Worm (Caenorhabditis elegans) whole organism, L1 larva: ENCODE results near the gene spl-3.
A peak's percentile ranks its signal among the peaks of the same experiment; 100 is the strongest.

Source experiments
- C04F5.9 ChIP-seq: sonication (generic microtip); optimal IDR thresholded peaks from 2 replicates; lab custom pipeline; 2016; ENCODE audit warnings: missing genetic modification characterization, missing compliant biosample characterization
- Y116A8C.19 ChIP-seq: sonication (generic microtip); optimal IDR thresholded peaks from 2 replicates; lab custom pipeline; 2016; ENCODE audit warnings: missing compliant biosample characterization, missing genetic modification characterization, borderline replicate concordance
- alr-1 ChIP-seq: fragments of 200-800 bp; sonication (Bioruptor generic); optimal IDR thresholded peaks from 2 replicates; lab custom pipeline; 2018; ENCODE audit warnings: borderline replicate concordance, mild to moderate bottlenecking, missing genetic modification characterization, missing compliant biosample characterization
- ama-1 ChIP-seq: fragments of 150-350 bp; optimal IDR thresholded peaks from 2 replicates; lab custom pipeline; 2014
- ceh-63 ChIP-seq: fragments of 200-800 bp; sonication (Bioruptor generic); optimal IDR thresholded peaks from 2 replicates; lab custom pipeline; 2018; ENCODE audit warnings: mild to moderate bottlenecking, missing genetic modification characterization, missing compliant biosample characterization
- ceh-8 ChIP-seq: fragments of 200-800 bp; sonication (Bioruptor generic); optimal IDR thresholded peaks from 2 replicates; lab custom pipeline; 2018; ENCODE audit warnings: mild to moderate bottlenecking, missing genetic modification characterization, moderate library complexity, missing compliant biosample characterization
- ceh-82 ChIP-seq, 3 experiments: fragments of 150-350 bp in 1 of 3; sonication (generic microtip) in 2 of 3; optimal IDR thresholded peaks; 2 replicates each; lab custom pipeline; 2014 to 2017; ENCODE audit warnings: missing biosample characterization in 3 of 3, missing genetic modification characterization in 3 of 3
- ceh-90 ChIP-seq: sonication (generic microtip); optimal IDR thresholded peaks from 2 replicates; lab custom pipeline; 2016; ENCODE audit warnings: missing genetic modification characterization, missing compliant biosample characterization
- dsc-1 ChIP-seq: sonication (generic microtip); optimal IDR thresholded peaks from 2 replicates; lab custom pipeline; 2016; ENCODE audit warnings: mild to moderate bottlenecking, missing genetic modification characterization, missing compliant biosample characterization
- efl-3 ChIP-seq: fragments of 200-800 bp; sonication (Bioruptor generic); optimal IDR thresholded peaks from 2 replicates; lab custom pipeline; 2018; ENCODE audit warnings: mild to moderate bottlenecking, missing genetic modification characterization, missing compliant biosample characterization
- egl-13 ChIP-seq: sonication (generic microtip); optimal IDR thresholded peaks from 2 replicates; lab custom pipeline; 2016; ENCODE audit warnings: missing genotype, missing genetic modification reagents, missing genetic modification characterization, missing compliant biosample characterization
- egl-27 ChIP-seq, 2 experiments: fragments of 150-350 bp in 1 of 2; sonication (generic microtip); optimal IDR thresholded peaks; 3 replicates each; lab custom pipeline; 2017 to 2018; ENCODE audit warnings: missing biosample characterization in 2 of 2, missing genetic modification characterization in 2 of 2, missing genetic modification reagents in 2 of 2
- elt-2 ChIP-seq: sonication (generic microtip); optimal IDR thresholded peaks from 2 replicates; lab custom pipeline; 2016; ENCODE audit warnings: missing genetic modification characterization, mild to moderate bottlenecking, inconsistent platforms, missing compliant biosample characterization, missing genetic modification reagents
- ets-5 ChIP-seq: fragments of 200-800 bp; sonication (Bioruptor generic); IDR thresholded peaks from 2 replicates; pipeline ENCODE4 v1.3.6; 2022; ENCODE audit warnings: missing genetic modification characterization, missing compliant biosample characterization
- fkh-10 ChIP-seq: sonication (generic microtip); optimal IDR thresholded peaks from 2 replicates; lab custom pipeline; 2017; ENCODE audit warnings: missing biosample characterization, missing genetic modification reagents, missing genetic modification characterization
- fos-1 ChIP-seq: fragments of 150-350 bp; optimal IDR thresholded peaks from 2 replicates; lab custom pipeline; 2014; ENCODE audit warnings: missing biosample characterization, missing genetic modification characterization
- hlh-17 ChIP-seq: fragments of 200-800 bp; sonication (Bioruptor generic); optimal IDR thresholded peaks from 2 replicates; lab custom pipeline; 2018; ENCODE audit warnings: missing genetic modification characterization, mild to moderate bottlenecking, missing compliant biosample characterization, moderate library complexity, borderline replicate concordance
- hlh-4 ChIP-seq: sonication (generic microtip); optimal IDR thresholded peaks from 2 replicates; lab custom pipeline; 2016; ENCODE audit warnings: mild to moderate bottlenecking, missing genetic modification characterization, missing compliant biosample characterization
- isw-1 ChIP-seq: fragments of 200-800 bp; sonication (Bioruptor generic); IDR thresholded peaks from 2 replicates; pipeline ENCODE4 v1.3.6; 2022; ENCODE audit warnings: missing genetic modification characterization, missing compliant biosample characterization
- jun-1 ChIP-seq: fragments of 150-350 bp; optimal IDR thresholded peaks from 2 replicates; lab custom pipeline; 2014; ENCODE audit warnings: missing biosample characterization, missing genetic modification reagents, missing genetic modification characterization
- lin-13 ChIP-seq: fragments of 150-350 bp; optimal IDR thresholded peaks from 2 replicates; lab custom pipeline; 2014; ENCODE audit warnings: missing biosample characterization, missing genetic modification reagents, missing genetic modification characterization
- lin-14 ChIP-seq: fragments of 200-800 bp; sonication (Bioruptor generic); optimal IDR thresholded peaks from 2 replicates; lab custom pipeline; 2018; ENCODE audit warnings: mild to moderate bottlenecking, missing genetic modification characterization, moderate library complexity, missing compliant biosample characterization
- lin-15B ChIP-seq: fragments of 150-350 bp; sonication (generic microtip); optimal IDR thresholded peaks from 3 replicates; lab custom pipeline; 2014; ENCODE audit warnings: missing biosample characterization, missing genetic modification characterization
- lin-35 ChIP-seq, 2 experiments: fragments of 150-350 bp; optimal IDR thresholded peaks; 2 replicates each; lab custom pipeline; 2014; ENCODE audit warnings: missing biosample characterization in 2 of 2, missing genetic modification characterization in 2 of 2, missing genetic modification reagents in 2 of 2
- mab-9 ChIP-seq: fragments of 200-800 bp; sonication (Bioruptor generic); IDR thresholded peaks from 2 replicates; pipeline ENCODE4 v1.3.6; 2022; ENCODE audit warnings: missing genetic modification reagents, missing genetic modification characterization, missing compliant biosample characterization
- mef-2 ChIP-seq: fragments of 150-350 bp; optimal IDR thresholded peaks from 2 replicates; lab custom pipeline; 2014; ENCODE audit warnings: missing biosample characterization, missing genetic modification characterization
- nhr-20 ChIP-seq: sonication (generic microtip); optimal IDR thresholded peaks from 2 replicates; lab custom pipeline; 2016; ENCODE audit warnings: mild to moderate bottlenecking, missing genetic modification characterization, missing compliant biosample characterization
- nhr-28 ChIP-seq: fragments of 150-350 bp; optimal IDR thresholded peaks from 2 replicates; lab custom pipeline; 2014; ENCODE audit warnings: missing biosample characterization, missing genetic modification characterization
- nhr-47 ChIP-seq: sonication (generic microtip); optimal IDR thresholded peaks from 2 replicates; lab custom pipeline; 2016; ENCODE audit warnings: mild to moderate bottlenecking, missing genetic modification characterization, moderate library complexity, missing compliant biosample characterization
- nhr-77 ChIP-seq: fragments of 150-350 bp; optimal IDR thresholded peaks from 2 replicates; lab custom pipeline; 2014; ENCODE audit warnings: missing biosample characterization, missing genetic modification characterization
- nhr-85 ChIP-seq: sonication (generic microtip); peaks from one replicate; lab custom pipeline; 2016; ENCODE audit warnings: missing genetic modification characterization, inconsistent platforms, missing compliant biosample characterization
- pag-3 ChIP-seq: sonication (generic microtip); optimal IDR thresholded peaks from 2 replicates; lab custom pipeline; 2017; ENCODE audit warnings: missing genetic modification characterization, mild to moderate bottlenecking, missing compliant biosample characterization, antibody characterized with exemption, borderline replicate concordance; ENCODE audit not compliant: insufficient read depth
- pax-3 ChIP-seq: fragments of 200-800 bp; sonication (Bioruptor generic); optimal IDR thresholded peaks from 2 replicates; lab custom pipeline; 2018; ENCODE audit warnings: mild to moderate bottlenecking, missing genetic modification characterization, moderate library complexity, missing compliant biosample characterization
- pqm-1 ChIP-seq: sonication (generic microtip); optimal IDR thresholded peaks from 3 replicates; lab custom pipeline; 2017; ENCODE audit warnings: missing biosample characterization, missing genetic modification characterization
- rnt-1 ChIP-seq: sonication (generic microtip); optimal IDR thresholded peaks from 2 replicates; lab custom pipeline; 2016; ENCODE audit warnings: mild to moderate bottlenecking, missing genetic modification characterization, moderate library complexity, missing compliant biosample characterization
- sox-4 ChIP-seq: sonication (generic microtip); optimal IDR thresholded peaks from 2 replicates; lab custom pipeline; 2016; ENCODE audit warnings: missing genetic modification characterization, missing compliant biosample characterization
- sptf-1 ChIP-seq: fragments of 150-350 bp; optimal IDR thresholded peaks from 2 replicates; lab custom pipeline; 2014; ENCODE audit warnings: missing biosample characterization, missing genetic modification characterization
- tbx-2 ChIP-seq: sonication (generic microtip); optimal IDR thresholded peaks from 2 replicates; lab custom pipeline; 2016; ENCODE audit warnings: missing genetic modification characterization, missing compliant biosample characterization
- tlp-1 ChIP-seq: fragments of 150-350 bp; optimal IDR thresholded peaks from 2 replicates; lab custom pipeline; 2014; ENCODE audit warnings: missing biosample characterization, missing genetic modification characterization
- unc-30 ChIP-seq: sonication (generic microtip); optimal IDR thresholded peaks from 2 replicates; lab custom pipeline; 2017; ENCODE audit warnings: missing biosample characterization, missing genetic modification characterization
- unc-86 ChIP-seq: sonication (generic microtip); optimal IDR thresholded peaks from 2 replicates; lab custom pipeline; 2016; ENCODE audit warnings: missing genetic modification characterization, missing compliant biosample characterization
- unc-98 ChIP-seq: fragments of 200-800 bp; sonication (Bioruptor generic); IDR thresholded peaks from 2 replicates; pipeline ENCODE4 v1.3.6; 2022; ENCODE audit warnings: missing genetic modification characterization, missing compliant biosample characterization
- xbp-1 ChIP-seq: sonication (generic microtip); optimal IDR thresholded peaks from 2 replicates; lab custom pipeline; 2016; ENCODE audit warnings: missing genetic modification characterization, missing compliant biosample characterization
- zag-1 ChIP-seq: fragments of 150-350 bp; optimal IDR thresholded peaks from 2 replicates; lab custom pipeline; 2014; ENCODE audit warnings: missing biosample characterization, missing genetic modification characterization
- zip-4 ChIP-seq: fragments of 200-800 bp; sonication (Bioruptor generic); optimal IDR thresholded peaks from 2 replicates; lab custom pipeline; 2018; ENCODE audit warnings: mild to moderate bottlenecking, missing genetic modification characterization, moderate library complexity, missing compliant biosample characterization
- ztf-11 ChIP-seq, 2 experiments: sonication (generic microtip); optimal IDR thresholded peaks; 2 replicates each; lab custom pipeline; 2016 to 2017; ENCODE audit warnings: missing genetic modification characterization in 2 of 2, missing biosample characterization in 1 of 2, missing compliant biosample characterization in 1 of 2
- ztf-4 ChIP-seq: fragments of 150-350 bp; optimal IDR thresholded peaks from 2 replicates; lab custom pipeline; 2014; ENCODE audit warnings: missing biosample characterization, missing genetic modification characterization

Gene spl-3

DNA sequence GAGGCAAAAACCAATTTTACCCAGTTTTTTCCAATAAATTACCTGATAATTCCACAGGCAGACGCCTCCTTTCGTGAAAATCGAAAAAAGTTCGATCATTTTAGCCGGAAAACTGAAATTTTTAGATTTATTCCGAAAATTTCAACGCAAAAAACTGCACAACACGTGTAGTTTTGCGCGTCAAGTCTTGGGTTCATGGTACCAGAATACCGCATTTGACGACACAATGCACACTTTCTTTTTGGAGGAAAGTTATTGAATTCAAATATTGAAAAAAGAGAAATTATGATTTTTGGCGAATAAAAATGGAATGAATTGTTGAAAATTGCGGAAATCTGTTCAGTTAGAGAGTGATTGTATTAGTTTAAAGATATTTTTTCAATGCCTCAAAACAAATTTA lies 46.8 kb downstream of the spl-3 start, which contains the start of gene F38A1.8 (continued):
- no peak for TF ChIP-seq ztf-11 (tag; optimal IDR thresholded peaks at IDR 0.05; lab: Kevin White, UChicago)
- peak; percentile 39 for TF ChIP-seq lin-13 (GFP tag; lab: Kevin White, UChicago)
- no peak for TF ChIP-seq sptf-1 (tag; lab: Kevin White, UChicago)
- no peak for TF ChIP-seq ceh-8 (GFP tag; lab: Kevin White, UChicago)
- no peak for TF ChIP-seq pax-3 (tag; lab: Kevin White, UChicago)
- no peak for TF ChIP-seq ceh-63 (GFP tag; lab: Kevin White, UChicago)
- no peak for TF ChIP-seq egl-27 (tag; optimal IDR thresholded peaks at IDR 0.05; lab: Kevin White, UChicago)
- TF ChIP-seq nhr-85 (tag; lab: Kevin White, UChicago): peak; percentile 69
- no peak for TF ChIP-seq fkh-10 (GFP tag; lab: Kevin White, UChicago)
- TF ChIP-seq lin-14 (GFP tag; lab: Kevin White, UChicago): no peak
- no peak for TF ChIP-seq ceh-90 (tag; lab: Kevin White, UChicago)
- no peak for TF ChIP-seq zip-4 (GFP tag; lab: Kevin White, UChicago)
- TF ChIP-seq unc-30 (tag; lab: Kevin White, UChicago): no peak
- peak; percentile 24 for TF ChIP-seq C04F5.9 (tag; lab: Kevin White, UChicago)
- no peak for TF ChIP-seq mef-2 (tag; lab: Kevin White, UChicago)
- no peak for TF ChIP-seq sox-4
- peak; percentile 21 for TF ChIP-seq unc-86 (tag; lab: Kevin White, UChicago)
- TF ChIP-seq elt-2 (tag; lab: Kevin White, UChicago): no peak
- TF ChIP-seq fos-1 (tag; lab: Kevin White, UChicago): peak; percentile 9
- TF ChIP-seq unc-98 (GFP tag; lab: Robert Waterston, UW): no peak
- TF ChIP-seq efl-3 (GFP tag; lab: Kevin White, UChicago): no peak
- TF ChIP-seq ama-1: no peak
- no peak for TF ChIP-seq tlp-1 (tag; lab: Kevin White, UChicago)
- TF ChIP-seq lin-15B (tag; lab: Kevin White, UChicago): peak; percentile 69
- TF ChIP-seq nhr-28 (tag; lab: Kevin White, UChicago): no peak
- peak; percentile 50 for TF ChIP-seq xbp-1 (tag; lab: Kevin White, UChicago)
- peak; percentile 91 to 96 for TF ChIP-seq lin-35 (GFP tag; optimal IDR thresholded peaks at IDR 0.05; lab: Kevin White, UChicago)
- no peak for TF ChIP-seq zag-1 (tag; lab: Kevin White, UChicago)
- peak; percentile 36 to 61 (median 42) for TF ChIP-seq ceh-82 (tag; optimal IDR thresholded peaks at IDR 0.05; lab: Kevin White, UChicago)
- no peak for TF ChIP-seq nhr-47 (tag; lab: Kevin White, UChicago)
- no peak for TF ChIP-seq nhr-20 (tag; lab: Kevin White, UChicago)
- TF ChIP-seq alr-1: no peak
- no peak for TF ChIP-seq egl-13
- no peak for TF ChIP-seq mab-9 (GFP tag; lab: Robert Waterston, UW)
- TF ChIP-seq pqm-1 (tag; lab: Kevin White, UChicago): no peak
- TF ChIP-seq hlh-17 (GFP tag; lab: Kevin White, UChicago): no peak
- TF ChIP-seq isw-1 (GFP tag; lab: Robert Waterston, UW): peak; percentile 24; the same call in 1 of the 2 replicates
- peak; percentile 61 for TF ChIP-seq tbx-2 (tag; lab: Kevin White, UChicago)
- no peak for TF ChIP-seq Y116A8C.19 (tag; lab: Kevin White, UChicago)
- TF ChIP-seq ets-5 (GFP tag; lab: Robert Waterston, UW): no peak

DNA sequence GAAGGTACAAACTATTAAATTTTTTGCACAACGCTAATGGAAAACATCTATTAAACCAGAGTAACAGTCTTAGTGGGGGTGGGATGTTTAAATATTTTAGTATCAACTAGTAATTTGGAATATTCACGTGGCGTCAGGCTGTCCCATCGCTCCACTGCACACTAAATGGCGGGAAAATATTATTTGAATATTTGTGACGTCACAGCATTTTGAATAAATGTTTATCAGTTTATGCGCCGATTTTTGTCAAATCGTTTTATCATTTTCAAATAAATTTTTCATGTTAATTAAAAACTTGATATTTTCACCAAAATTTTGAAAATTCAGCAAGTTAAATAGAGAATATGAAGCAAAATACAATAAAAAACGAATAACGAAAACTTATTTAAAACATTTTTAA lies 50.4 kb downstream of the spl-3 start, which contains the start of gene F38A1.15:
TSS of gene F38A1.15 (minus strand) at position 101 of the 400 bp plus-strand sequence.
- TF ChIP-seq tbx-2 (tag; lab: Kevin White, UChicago) (no peak), hlh-4 (tag; lab: Kevin White, UChicago) (no peak), xbp-1 (tag; lab: Kevin White, UChicago) (no peak), jun-1 (tag; lab: Kevin White, UChicago) (no peak), elt-2 (tag; lab: Kevin White, UChicago) (no peak), rnt-1 (tag; lab: Kevin White, UChicago) (no peak), ama-1 (no peak), dsc-1 (tag; lab: Kevin White, UChicago) (no peak), ztf-4 (tag; lab: Kevin White, UChicago) (no peak), nhr-20 (tag; lab: Kevin White, UChicago) (no peak), alr-1 (no peak), nhr-77 (no peak), pag-3 (tag; lab: Kevin White, UChicago) (no peak), fos-1 (tag; lab: Kevin White, UChicago) (no peak), isw-1 (GFP tag; lab: Robert Waterston, UW) (no peak)
